Fruit fly (Drosophila melanogaster) whole organism, embryonic: ENCODE data around the gene Vm26Ac.
A peak's percentile ranks its signal among the peaks of the same experiment; 100 is the strongest.

ENCODE experiments used
- Ada2b ChIP-seq: fragments of 200-800 bp; sonication (Bioruptor generic); IDR thresholded peaks from 2 replicates; pipeline ENCODE4 v1.3.6; 2022; ENCODE audit warnings: missing biosample characterization, missing genetic modification characterization
- B-H1 ChIP-seq: fragments of 200-800 bp; sonication (Bioruptor generic); IDR thresholded peaks from 3 replicates; pipeline ENCODE4 v1.3.6; 2022; ENCODE audit warnings: missing biosample characterization, missing genetic modification characterization
- Bdp1 ChIP-seq: fragments of 200-800 bp; sonication (Bioruptor generic); optimal IDR thresholded peaks from 3 replicates; lab custom pipeline; 2016; ENCODE audit warnings: missing biosample characterization, missing genetic modification characterization
- CG10543 ChIP-seq: fragments of 200-800 bp; sonication (Bioruptor generic); optimal IDR thresholded peaks from 3 replicates; lab custom pipeline; 2017; ENCODE audit warnings: missing biosample characterization, mild to moderate bottlenecking, missing genetic modification characterization, moderate library complexity
- CG10654 ChIP-seq: fragments of 200-800 bp; sonication (Bioruptor generic); optimal IDR thresholded peaks from 2 replicates; lab custom pipeline; 2016; ENCODE audit warnings: missing biosample characterization, missing genetic modification characterization
- CG10959 ChIP-seq: fragments of 200-800 bp; sonication (Bioruptor generic); IDR thresholded peaks from 2 replicates; pipeline ENCODE4 v1.3.6; 2022; ENCODE audit warnings: missing biosample characterization, missing genetic modification characterization
- CG12299 ChIP-seq: fragments of 200-800 bp; sonication (Bioruptor generic); optimal IDR thresholded peaks from 2 replicates; lab custom pipeline; 2018; ENCODE audit warnings: missing biosample characterization, mild to moderate bottlenecking, missing genetic modification characterization
- CG17612 ChIP-seq: fragments of 200-800 bp; sonication (Bioruptor generic); IDR thresholded peaks from 2 replicates; pipeline ENCODE4 v1.3.6; 2022; ENCODE audit warnings: missing biosample characterization, missing genetic modification characterization
- CG2678 ChIP-seq: fragments of 200-800 bp; sonication (Bioruptor generic); optimal IDR thresholded peaks from 3 replicates; lab custom pipeline; 2019; ENCODE audit warnings: missing biosample characterization, mild to moderate bottlenecking, missing genetic modification characterization, moderate library complexity
- CG3163 ChIP-seq: fragments of 200-800 bp; sonication (Bioruptor generic); optimal IDR thresholded peaks from 3 replicates; lab custom pipeline; 2016; ENCODE audit warnings: missing biosample characterization, missing genetic modification characterization
- CG3281 ChIP-seq: fragments of 200-800 bp; sonication (Bioruptor generic); optimal IDR thresholded peaks from 3 replicates; lab custom pipeline; 2017; ENCODE audit warnings: missing biosample characterization, mild to moderate bottlenecking, missing genetic modification characterization
- CG34422 ChIP-seq: fragments of 200-800 bp; sonication (Bioruptor generic); IDR thresholded peaks from 3 replicates; pipeline ENCODE4 v1.3.6; 2022; ENCODE audit warnings: missing biosample characterization, missing genetic modification characterization
- CG4424 ChIP-seq: fragments of 200-800 bp; sonication (Bioruptor generic); optimal IDR thresholded peaks from 3 replicates; lab custom pipeline; 2016; ENCODE audit warnings: missing biosample characterization, missing genetic modification characterization
- CG5953 ChIP-seq: fragments of 200-800 bp; sonication (Bioruptor generic); IDR thresholded peaks from 2 replicates; pipeline ENCODE4 v1.3.6; 2022; ENCODE audit warnings: missing biosample characterization, missing genetic modification characterization
- D19A ChIP-seq: fragments of 200-800 bp; optimal IDR thresholded peaks from 3 replicates; lab custom pipeline; 2019; ENCODE audit warnings: missing biosample characterization, mild to moderate bottlenecking, missing genetic modification characterization, moderate library complexity
- Drgx ChIP-seq: fragments of 200-800 bp; sonication (Bioruptor generic); IDR thresholded peaks from 2 replicates; pipeline ENCODE4 v1.3.6; 2022; ENCODE audit warnings: missing biosample characterization, missing genetic modification characterization
- Ets65A ChIP-seq: fragments of 200-800 bp; sonication (Bioruptor generic); peaks from one replicate; lab custom pipeline; 2016; ENCODE audit warnings: missing biosample characterization, missing genetic modification characterization
- Hey ChIP-seq: fragments of 200-800 bp; sonication (Bioruptor generic); optimal IDR thresholded peaks from 3 replicates; lab custom pipeline; 2018; ENCODE audit warnings: missing biosample characterization, mild to moderate bottlenecking, missing genetic modification characterization
- Hr51 ChIP-seq, 2 experiments: fragments of 200-800 bp; sonication (Bioruptor generic); optimal IDR thresholded peaks; 2 replicates in 1 of 2; 3 replicates in 1 of 2; lab custom pipeline; 2016 to 2018; ENCODE audit warnings: missing biosample characterization in 2 of 2, missing genetic modification characterization in 2 of 2, mild to moderate bottlenecking in 1 of 2, moderate library complexity in 1 of 2
- Kr ChIP-seq: fragments of 200-800 bp; sonication (Bioruptor generic); optimal IDR thresholded peaks from 2 replicates; lab custom pipeline; 2017; ENCODE audit warnings: missing biosample characterization, mild to moderate bottlenecking, missing genetic modification characterization
- Meics ChIP-seq: fragments of 200-800 bp; sonication (Bioruptor generic); optimal IDR thresholded peaks from 2 replicates; lab custom pipeline; 2017; ENCODE audit warnings: missing biosample characterization, mild to moderate bottlenecking, missing genetic modification characterization
- Sry-δ ChIP-seq: fragments of 200-800 bp; sonication (Bioruptor generic); optimal IDR thresholded peaks from 2 replicates; lab custom pipeline; 2016; ENCODE audit warnings: missing biosample characterization, missing genetic modification characterization
- TFAM ChIP-seq: fragments of 200-800 bp; sonication (Bioruptor generic); optimal IDR thresholded peaks from 2 replicates; lab custom pipeline; 2017; ENCODE audit warnings: missing biosample characterization, missing genetic modification characterization, inconsistent platforms
- Taf1 ChIP-seq: fragments of 200-800 bp; sonication (Bioruptor generic); IDR thresholded peaks from 2 replicates; pipeline ENCODE4 v1.3.6; 2022; ENCODE audit warnings: missing biosample characterization, missing genetic modification characterization
- Xbp1 ChIP-seq: fragments of 200-800 bp; sonication (Bioruptor generic); optimal IDR thresholded peaks from 3 replicates; lab custom pipeline; 2016; ENCODE audit warnings: missing biosample characterization, mild to moderate bottlenecking, missing genetic modification characterization
- ash1 ChIP-seq: fragments of 200-800 bp; sonication (Bioruptor generic); optimal IDR thresholded peaks from 2 replicates; lab custom pipeline; 2018; ENCODE audit warnings: missing biosample characterization, mild to moderate bottlenecking, missing genetic modification characterization
- cad ChIP-seq: fragments of >200 bp; optimal IDR thresholded peaks from 2 replicates; lab custom pipeline; 2017; ENCODE audit warnings: missing biosample characterization, missing genetic modification characterization
- cato ChIP-seq: fragments of 200-800 bp; sonication (Bioruptor generic); optimal IDR thresholded peaks from 2 replicates; lab custom pipeline; 2016; ENCODE audit warnings: missing biosample characterization, missing genetic modification characterization, borderline replicate concordance
- corto ChIP-seq: fragments of 200-800 bp; sonication (Bioruptor generic); optimal IDR thresholded peaks from 2 replicates; lab custom pipeline; 2016; ENCODE audit warnings: missing biosample characterization, mild to moderate bottlenecking, missing genetic modification characterization, moderate library complexity
- danr ChIP-seq: fragments of 200-800 bp; sonication (Bioruptor generic); IDR thresholded peaks from 2 replicates; pipeline ENCODE4 v1.3.6; 2022; ENCODE audit warnings: missing biosample characterization, missing genetic modification characterization
- en ChIP-seq: fragments of 200-800 bp; sonication (Bioruptor generic); optimal IDR thresholded peaks from 2 replicates; lab custom pipeline; 2016; ENCODE audit warnings: missing biosample characterization, missing genetic modification characterization
- ftz-f1 ChIP-seq: fragments of 200-800 bp; sonication (Bioruptor generic); optimal IDR thresholded peaks from 2 replicates; lab custom pipeline; 2016; ENCODE audit warnings: missing biosample characterization, missing genetic modification characterization
- gce ChIP-seq: fragments of 200-800 bp; sonication (Bioruptor generic); IDR thresholded peaks from 3 replicates; pipeline ENCODE4 v1.3.6; 2022; ENCODE audit warnings: missing biosample characterization, missing genetic modification characterization
- grau ChIP-seq: fragments of 200-800 bp; optimal IDR thresholded peaks from 3 replicates; lab custom pipeline; 2019; ENCODE audit warnings: missing biosample characterization, mild to moderate bottlenecking, missing genetic modification characterization, moderate library complexity
- gt ChIP-seq: fragments of 200-800 bp; sonication (Bioruptor generic); IDR thresholded peaks from 2 replicates; pipeline ENCODE4 v1.3.6; 2022; ENCODE audit warnings: missing biosample characterization, missing genetic modification characterization
- h ChIP-seq: fragments of >200 bp; optimal IDR thresholded peaks from 2 replicates; lab custom pipeline; 2017
- insv ChIP-seq, 2 experiments: fragments of 200-800 bp; sonication (Bioruptor generic); optimal IDR thresholded peaks; 3 replicates each; lab custom pipeline; 2016 to 2018; ENCODE audit warnings: missing biosample characterization in 2 of 2, missing genetic modification characterization in 2 of 2
- kay ChIP-seq: fragments of 200-800 bp; sonication (Bioruptor generic); optimal IDR thresholded peaks from 2 replicates; lab custom pipeline; 2016; ENCODE audit warnings: missing biosample characterization, missing genetic modification characterization
- lab ChIP-seq: fragments of 200-800 bp; sonication (Bioruptor generic); optimal IDR thresholded peaks from 3 replicates; lab custom pipeline; 2017; ENCODE audit warnings: missing biosample characterization, missing genetic modification characterization, mild to moderate bottlenecking, moderate library complexity, missing genetic modification reagents
- lola ChIP-seq, 3 experiments: fragments of >200 bp in 2 of 3; fragments of 200-800 bp in 1 of 3; sonication (Bioruptor generic) in 1 of 3; optimal IDR thresholded peaks; 2 replicates each; lab custom pipeline; 2017 to 2019; ENCODE audit warnings: missing biosample characterization in 3 of 3, missing genetic modification characterization in 3 of 3, mild to moderate bottlenecking in 1 of 3, moderate library complexity in 1 of 3
- peb ChIP-seq: fragments of 200-800 bp; sonication (Bioruptor generic); IDR thresholded peaks from 2 replicates; pipeline ENCODE4 v1.3.6; 2022; ENCODE audit warnings: missing biosample characterization, missing genetic modification characterization
- pzg ChIP-seq: fragments of 200-800 bp; sonication (Bioruptor generic); optimal IDR thresholded peaks from 3 replicates; lab custom pipeline; 2018; ENCODE audit warnings: missing biosample characterization, mild to moderate bottlenecking, missing genetic modification characterization, moderate library complexity
- salm ChIP-seq: fragments of 200-800 bp; sonication (Bioruptor generic); optimal IDR thresholded peaks from 2 replicates; lab custom pipeline; 2018; ENCODE audit warnings: missing biosample characterization, mild to moderate bottlenecking, missing genetic modification characterization
- sc ChIP-seq, 3 experiments: fragments of >200 bp in 2 of 3; fragments of 200-800 bp in 1 of 3; sonication (Bioruptor generic) in 1 of 3; optimal IDR thresholded peaks; 2 replicates in 2 of 3; 3 replicates in 1 of 3; lab custom pipeline; 2017; ENCODE audit warnings: mild to moderate bottlenecking in 1 of 3, missing biosample characterization in 1 of 3, missing genetic modification characterization in 1 of 3, missing genetic modification reagents in 1 of 3
- seq ChIP-seq: fragments of 200-800 bp; sonication (Bioruptor generic); IDR thresholded peaks from 2 replicates; pipeline ENCODE4 v1.3.6; 2022; ENCODE audit warnings: missing biosample characterization, missing genetic modification characterization
- sug ChIP-seq: fragments of 200-800 bp; optimal IDR thresholded peaks from 2 replicates; lab custom pipeline; 2019; ENCODE audit warnings: missing biosample characterization, mild to moderate bottlenecking, missing genetic modification characterization, moderate library complexity
- tin ChIP-seq: fragments of 200-800 bp; sonication (Bioruptor generic); optimal IDR thresholded peaks from 3 replicates; lab custom pipeline; 2016; ENCODE audit warnings: missing biosample characterization, missing genetic modification characterization
- tll ChIP-seq, 2 experiments: fragments of 200-800 bp in 1 of 2; fragments of >200 bp in 1 of 2; sonication (Bioruptor generic) in 1 of 2; optimal IDR thresholded peaks; 2 replicates each; lab custom pipeline; 2017 to 2019; ENCODE audit warnings: missing biosample characterization in 2 of 2, missing genetic modification characterization in 2 of 2, mild to moderate bottlenecking in 1 of 2, moderate library complexity in 1 of 2
- unpg ChIP-seq: fragments of 200-800 bp; sonication (Bioruptor generic); optimal IDR thresholded peaks from 3 replicates; lab custom pipeline; 2018; ENCODE audit warnings: missing biosample characterization, mild to moderate bottlenecking, missing genetic modification characterization, moderate library complexity
- zen ChIP-seq: fragments of 200-800 bp; sonication (Bioruptor generic); optimal IDR thresholded peaks from 3 replicates; lab custom pipeline; 2018; ENCODE audit warnings: missing biosample characterization, mild to moderate bottlenecking, missing genetic modification characterization, moderate library complexity
- zfh2 ChIP-seq: fragments of 200-800 bp; sonication (Bioruptor generic); optimal IDR thresholded peaks from 2 replicates; lab custom pipeline; 2016; ENCODE audit warnings: missing biosample characterization, missing genetic modification characterization

Gene Vm26Ac

dm6 chr2L:5977070-5977728 lies 18.8 kb upstream of the Vm26Ac start (continued):
- TF ChIP-seq CG5953 (no peak), pzg (GFP tag; lab: Kevin White, UChicago) (peak; percentile 15), CG3163 (GFP tag; lab: Kevin White, UChicago) (no peak), lola (GFP tag; optimal IDR thresholded peaks at IDR 0.05; lab: Kevin White, UChicago) (no peak), corto (GFP tag; lab: Kevin White, UChicago) (no peak), Xbp1 (GFP tag; lab: Kevin White, UChicago) (no peak), Meics (GFP tag; lab: Kevin White, UChicago) (no peak), Hey (tag; lab: Kevin White, UChicago) (peak; percentile 51), gce (GFP tag; lab: Robert Waterston, UW) (no peak), en (GFP tag; lab: Kevin White, UChicago) (no peak), Ada2b (no peak), CG17612 (GFP tag; lab: Robert Waterston, UW) (no peak), Drgx (GFP tag; lab: Robert Waterston, UW) (no peak), B-H1 (GFP tag; lab: Robert Waterston, UW) (no peak), Bdp1 (no peak), CG10959 (GFP tag; lab: Robert Waterston, UW) (no peak), tin (GFP tag; lab: Kevin White, UChicago) (no peak), Sry-δ (GFP tag; lab: Kevin White, UChicago) (peak; percentile 22), gt (no peak), sug (tag; lab: Kevin White, UChicago) (peak; percentile 60), Ets65A (GFP tag; lab: Kevin White, UChicago) (peak; percentile 38), CG2678 (peak; percentile 27), ash1 (GFP tag; lab: Kevin White, UChicago) (no peak), Hr51 (GFP tag; optimal IDR thresholded peaks at IDR 0.05; lab: Kevin White, UChicago) (peak in 1 of 2 experiments; percentile 32), CG34422 (GFP tag; lab: Robert Waterston, UW) (no peak), TFAM (no peak), grau (no peak), zfh2 (no peak), CG10543 (GFP tag; lab: Kevin White, UChicago) (peak; percentile 51), sc (optimal IDR thresholded peaks at IDR 0.05; lab: Kevin White, UChicago) (no peak), sc (GFP tag; optimal IDR thresholded peaks at IDR 0.05; lab: Kevin White, UChicago) (no peak), seq (GFP tag; lab: Robert Waterston, UW) (no peak), h (lab: Kevin White, UChicago) (no peak), tll (GFP tag; optimal IDR thresholded peaks at IDR 0.05; lab: Kevin White, UChicago) (no peak), Taf1 (GFP tag; lab: Robert Waterston, UW) (no peak), peb (GFP tag; lab: Robert Waterston, UW) (no peak), cato (GFP tag; lab: Kevin White, UChicago) (no peak), CG3281 (GFP tag; lab: Kevin White, UChicago) (peak; percentile 20), CG4424 (GFP tag; lab: Kevin White, UChicago) (no peak), lab (GFP tag; lab: Kevin White, UChicago) (peak; percentile 58), Kr (GFP tag; lab: Kevin White, UChicago) (peak; percentile 3), CG12299 (tag; lab: Kevin White, UChicago) (peak; percentile 3), D19A (tag; lab: Kevin White, UChicago) (no peak), unpg (GFP tag; lab: Kevin White, UChicago) (no peak), kay (GFP tag; lab: Kevin White, UChicago) (peak; percentile 48), insv (GFP tag; optimal IDR thresholded peaks at IDR 0.05; lab: Kevin White, UChicago) (no peak), danr (GFP tag; lab: Robert Waterston, UW) (no peak), zen (tag; lab: Kevin White, UChicago) (peak; percentile 22), salm (tag; lab: Kevin White, UChicago) (no peak), ftz-f1 (peak; percentile 85), CG10654 (no peak), cad (GFP tag; lab: Kevin White, UChicago) (no peak)
